Comparison of ENCODE assay signal across 1 fruit fly cellular context in the genomic region with DNA sequence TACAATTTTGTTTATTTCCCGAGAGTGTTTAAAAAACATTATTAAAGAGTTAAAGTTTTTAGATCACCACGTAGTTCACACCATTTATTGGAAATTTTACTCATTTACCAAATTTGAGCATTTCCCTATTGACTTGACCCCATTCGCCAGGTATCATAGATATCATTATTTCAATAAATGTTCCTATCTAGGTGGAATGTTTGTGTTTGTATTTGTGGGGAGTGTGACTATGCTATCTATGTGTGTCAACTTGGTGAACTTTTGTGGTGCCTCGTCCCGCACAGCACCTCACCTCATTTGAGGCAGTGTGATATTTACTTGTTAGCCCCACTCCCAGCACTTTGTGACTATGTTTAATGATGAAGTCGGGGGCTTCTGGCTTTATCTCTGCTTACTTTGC.
A peak's percentile ranks its signal among the peaks of the same experiment; 100 is the strongest.
TF ChIP-seq lines count a peak whose summit lies in the region.

No protein-coding gene starts in this region.

TF ChIP-seq in whole organism, embryonic, 481 proteins besides CTCF, POLR2A, EP300 and RAD21 (continued from another document and continues in another):
- no peak for TF ChIP-seq ems (GFP tag; optimal IDR thresholded peaks at IDR 0.05; lab: Kevin White, UChicago)
- no peak for TF ChIP-seq CG13287 (GFP tag; IDR thresholded peaks at IDR 0.05; lab: Robert Waterston, UW; ENCODE audit: partially characterized antibody)
- TF ChIP-seq Ravus (GFP tag; IDR thresholded peaks at IDR 0.05; lab: Robert Waterston, UW) = no peak
- TF ChIP-seq CG12744 (GFP tag; optimal IDR thresholded peaks at IDR 0.05; lab: Kevin White, UChicago) = no peak
- no peak; the same call in 1 of the 2 replicates for TF ChIP-seq CG5953 (GFP tag; IDR thresholded peaks at IDR 0.05; lab: Robert Waterston, UW)
- peak; percentile 50 for TF ChIP-seq Xrp1 (GFP tag; IDR thresholded peaks at IDR 0.05; lab: Robert Waterston, UW)
- TF ChIP-seq CG8765 (GFP tag; IDR thresholded peaks at IDR 0.05; lab: Robert Waterston, UW) = no peak
- TF ChIP-seq esg (GFP tag; conservative IDR thresholded peaks at IDR 0.05; lab: Robert Waterston, UW) = no peak
- no peak for TF ChIP-seq fd102C (GFP tag; optimal IDR thresholded peaks at IDR 0.05; lab: Kevin White, UChicago)
- no peak for TF ChIP-seq CG42726 (GFP tag; IDR thresholded peaks at IDR 0.05; lab: Robert Waterston, UW; ENCODE audit: partially characterized antibody)
- TF ChIP-seq CG17328 (GFP tag; IDR thresholded peaks at IDR 0.05; lab: Robert Waterston, UW) = no peak
- no peak for TF ChIP-seq ash1 (GFP tag; optimal IDR thresholded peaks at IDR 0.05; lab: Kevin White, UChicago)
- no peak for TF ChIP-seq CG16779 (GFP tag; IDR thresholded peaks at IDR 0.05; lab: Robert Waterston, UW)
- TF ChIP-seq NC2β (GFP tag; optimal IDR thresholded peaks at IDR 0.05; lab: Kevin White, UChicago) = no peak
- TF ChIP-seq tap (tag; optimal IDR thresholded peaks at IDR 0.05; lab: Kevin White, UChicago) = no peak
- TF ChIP-seq Adf1 (GFP tag; IDR thresholded peaks at IDR 0.05; lab: Robert Waterston, UW) = no peak
- TF ChIP-seq sd (tag; optimal IDR thresholded peaks at IDR 0.05; lab: Kevin White, UChicago) = peak; percentile 79
- no peak for TF ChIP-seq sr (GFP tag; IDR thresholded peaks at IDR 0.05; lab: Robert Waterston, UW)
- no peak for TF ChIP-seq CG4404 (GFP tag; IDR thresholded peaks at IDR 0.05; lab: Robert Waterston, UW)
- no peak for TF ChIP-seq Fer2 (tag; optimal IDR thresholded peaks at IDR 0.05; lab: Kevin White, UChicago)
- TF ChIP-seq seq (GFP tag; IDR thresholded peaks at IDR 0.05; lab: Robert Waterston, UW) = no peak
- peak; percentile 10 for TF ChIP-seq CG1233 (GFP tag; optimal IDR thresholded peaks at IDR 0.05; lab: Kevin White, UChicago)
- no peak for TF ChIP-seq CG11456 (GFP tag; IDR thresholded peaks at IDR 0.05; lab: Robert Waterston, UW)
- no peak for TF ChIP-seq CG8478 (optimal IDR thresholded peaks at IDR 0.05; lab: Kevin White, UChicago)
- TF ChIP-seq shn (GFP tag; optimal IDR thresholded peaks at IDR 0.05; lab: Kevin White, UChicago) = no peak
- TF ChIP-seq Hand (GFP tag; optimal IDR thresholded peaks at IDR 0.05; lab: Kevin White, UChicago) = no peak
- TF ChIP-seq Hsf (GFP tag; optimal IDR thresholded peaks at IDR 0.05; lab: Kevin White, UChicago) = no peak
- no peak for TF ChIP-seq CG12104 (GFP tag; optimal IDR thresholded peaks at IDR 0.05; lab: Kevin White, UChicago)
- TF ChIP-seq CG15514 (GFP tag; optimal IDR thresholded peaks at IDR 0.05; lab: Kevin White, UChicago) = no peak
- no peak for TF ChIP-seq CG17829 (tag; optimal IDR thresholded peaks at IDR 0.05; lab: Kevin White, UChicago)
- no peak for TF ChIP-seq crp (GFP tag; optimal IDR thresholded peaks at IDR 0.05; lab: Kevin White, UChicago)
- TF ChIP-seq MESR4 (GFP tag; optimal IDR thresholded peaks at IDR 0.05; lab: Kevin White, UChicago) = no peak
- no peak for TF ChIP-seq CG6272 (GFP tag; IDR thresholded peaks at IDR 0.05; lab: Robert Waterston, UW)
- no peak for TF ChIP-seq mam (GFP tag; optimal IDR thresholded peaks at IDR 0.05; lab: Kevin White, UChicago)
- no peak for TF ChIP-seq Sin3A (optimal IDR thresholded peaks at IDR 0.05; lab: Kevin White, UChicago)
- TF ChIP-seq exex (tag; optimal IDR thresholded peaks at IDR 0.05; lab: Kevin White, UChicago) = no peak
- no peak for TF ChIP-seq disco-r (GFP tag; optimal IDR thresholded peaks at IDR 0.05; lab: Kevin White, UChicago)
- no peak for TF ChIP-seq hth (optimal IDR thresholded peaks at IDR 0.05; lab: Kevin White, UChicago)
- TF ChIP-seq tx (GFP tag; optimal IDR thresholded peaks at IDR 0.05; lab: Kevin White, UChicago) = no peak
- no peak for TF ChIP-seq tna (GFP tag; IDR thresholded peaks at IDR 0.05; lab: Robert Waterston, UW; ENCODE audit: partially characterized antibody)
- no peak for TF ChIP-seq pita (GFP tag; optimal IDR thresholded peaks at IDR 0.05; lab: Kevin White, UChicago)
- no peak for TF ChIP-seq CG3838 (GFP tag; optimal IDR thresholded peaks at IDR 0.05; lab: Kevin White, UChicago)
- no peak for TF ChIP-seq CG31224 (GFP tag; IDR thresholded peaks at IDR 0.05; lab: Robert Waterston, UW)
- TF ChIP-seq grn (GFP tag; optimal IDR thresholded peaks at IDR 0.05; lab: Kevin White, UChicago) = no peak
- peak; percentile 22; the same call in 1 of the 3 replicates for TF ChIP-seq so (GFP tag; IDR thresholded peaks at IDR 0.05; lab: Robert Waterston, UW)
- peak; percentile 48 for TF ChIP-seq CG31441 (GFP tag; IDR thresholded peaks at IDR 0.05; lab: Robert Waterston, UW)
- no peak for TF ChIP-seq Camta (GFP tag; optimal IDR thresholded peaks at IDR 0.05; lab: Kevin White, UChicago)
- TF ChIP-seq corto (GFP tag; optimal IDR thresholded peaks at IDR 0.05; lab: Kevin White, UChicago) = no peak
- no peak for TF ChIP-seq CG1647 (GFP tag; optimal IDR thresholded peaks at IDR 0.05; lab: Kevin White, UChicago)
- TF ChIP-seq ase (GFP tag; IDR thresholded peaks at IDR 0.05; lab: Robert Waterston, UW) = no peak
- TF ChIP-seq CG3065 (GFP tag; optimal IDR thresholded peaks at IDR 0.05; lab: Kevin White, UChicago) = no peak
- no peak for TF ChIP-seq Bgb (GFP tag; IDR thresholded peaks at IDR 0.05; lab: Robert Waterston, UW; ENCODE audit: partially characterized antibody)
- no peak for TF ChIP-seq Max (GFP tag; optimal IDR thresholded peaks at IDR 0.05; lab: Kevin White, UChicago)
- TF ChIP-seq HmgZ (tag; optimal IDR thresholded peaks at IDR 0.05; lab: Kevin White, UChicago) = no peak
- TF ChIP-seq CG15601 (tag; optimal IDR thresholded peaks at IDR 0.05; lab: Kevin White, UChicago) = peak; percentile 57
- TF ChIP-seq Hr39 (optimal IDR thresholded peaks at IDR 0.05; lab: Kevin White, UChicago) = no peak
- no peak for TF ChIP-seq lilli (GFP tag; optimal IDR thresholded peaks at IDR 0.05; lab: Kevin White, UChicago)
- no peak for TF ChIP-seq CG12391 (tag; optimal IDR thresholded peaks at IDR 0.05; lab: Kevin White, UChicago)
- TF ChIP-seq CG1832 (GFP tag; optimal IDR thresholded peaks at IDR 0.05; lab: Kevin White, UChicago) = no peak
- TF ChIP-seq bowl (GFP tag; IDR thresholded peaks at IDR 0.05; lab: Robert Waterston, UW) = no peak
- TF ChIP-seq CG8089 (GFP tag; optimal IDR thresholded peaks at IDR 0.05; lab: Kevin White, UChicago) = no peak
- no peak for TF ChIP-seq CG14050 (GFP tag; IDR thresholded peaks at IDR 0.05; lab: Robert Waterston, UW)
- TF ChIP-seq CG3407 (GFP tag; optimal IDR thresholded peaks at IDR 0.05; lab: Kevin White, UChicago) = peak; percentile 51
- TF ChIP-seq HLHmδ (GFP tag; optimal IDR thresholded peaks at IDR 0.05; lab: Kevin White, UChicago) = peak; percentile 56
- 0 out of 3 replicates have a peak, but pooled peaks have one; percentile 6 for TF ChIP-seq ken (GFP tag; IDR thresholded peaks at IDR 0.05; lab: Robert Waterston, UW)
- no peak for TF ChIP-seq unc-4 (GFP tag; IDR thresholded peaks at IDR 0.05; lab: Robert Waterston, UW; ENCODE audit: partially characterized antibody)
- TF ChIP-seq Ptx1 (GFP tag; IDR thresholded peaks at IDR 0.05; lab: Robert Waterston, UW) = 0 out of 2 replicates have a peak, but pooled peaks have one; percentile 7
- no peak for TF ChIP-seq tgo (GFP tag; IDR thresholded peaks at IDR 0.05; lab: Robert Waterston, UW)
- peak; percentile 37 for TF ChIP-seq CG14710 (tag; optimal IDR thresholded peaks at IDR 0.05; lab: Kevin White, UChicago)
- no peak for TF ChIP-seq CG10366 (GFP tag; IDR thresholded peaks at IDR 0.05; lab: Robert Waterston, UW)
- no peak for TF ChIP-seq dm (GFP tag; optimal IDR thresholded peaks at IDR 0.05; lab: Kevin White, UChicago)
- TF ChIP-seq sisA (GFP tag; IDR thresholded peaks at IDR 0.05; lab: Robert Waterston, UW) = no peak
- no peak for TF ChIP-seq sna (GFP tag; IDR thresholded peaks at IDR 0.05; lab: Robert Waterston, UW; ENCODE audit: partially characterized antibody)
- TF ChIP-seq sima (GFP tag; optimal IDR thresholded peaks at IDR 0.05; lab: Kevin White, UChicago) = no peak
- no peak for TF ChIP-seq CG6765 (GFP tag; optimal IDR thresholded peaks at IDR 0.05; lab: Kevin White, UChicago)
- no peak for TF ChIP-seq CG10147 (GFP tag; optimal IDR thresholded peaks at IDR 0.05; lab: Kevin White, UChicago)
- no peak for TF ChIP-seq Ada2b (GFP tag; IDR thresholded peaks at IDR 0.05; lab: Robert Waterston, UW)
- TF ChIP-seq CG10321 (GFP tag; IDR thresholded peaks at IDR 0.05; lab: Robert Waterston, UW) = no peak
- TF ChIP-seq gce (GFP tag; IDR thresholded peaks at IDR 0.05; lab: Robert Waterston, UW) = no peak
- TF ChIP-seq ham (GFP tag; IDR thresholded peaks at IDR 0.05; lab: Robert Waterston, UW) = no peak
- no peak for TF ChIP-seq CG16813 (GFP tag; IDR thresholded peaks at IDR 0.05; lab: Robert Waterston, UW; ENCODE audit: partially characterized antibody)
- TF ChIP-seq CG4707 (GFP tag; optimal IDR thresholded peaks at IDR 0.05; lab: Kevin White, UChicago) = peak; percentile 50
- TF ChIP-seq Deaf1 (tag; optimal IDR thresholded peaks at IDR 0.05; lab: Kevin White, UChicago) = no peak
- no peak for TF ChIP-seq CG7357 (GFP tag; IDR thresholded peaks at IDR 0.05; lab: Robert Waterston, UW)
- no peak for TF ChIP-seq klu (GFP tag; IDR thresholded peaks at IDR 0.05; lab: Robert Waterston, UW)
- no peak for TF ChIP-seq pnt (GFP tag; optimal IDR thresholded peaks at IDR 0.05; lab: Kevin White, UChicago)
- peak in 1 of 2 experiments; percentile 64 for TF ChIP-seq Eip74EF (GFP tag; optimal IDR thresholded peaks at IDR 0.05; lab: Kevin White, UChicago)
- TF ChIP-seq Hr51 (GFP tag; optimal IDR thresholded peaks at IDR 0.05; lab: Kevin White, UChicago) = no peak
- TF ChIP-seq Drgx (GFP tag; IDR thresholded peaks at IDR 0.05; lab: Robert Waterston, UW) = no peak
- TF ChIP-seq nmo (GFP tag; optimal IDR thresholded peaks at IDR 0.05; lab: Kevin White, UChicago) = no peak
- peak; percentile 57 for TF ChIP-seq CG10431 (GFP tag; optimal IDR thresholded peaks at IDR 0.05; lab: Kevin White, UChicago)
- TF ChIP-seq Mad (GFP tag; optimal IDR thresholded peaks at IDR 0.05; lab: Kevin White, UChicago) = no peak
- TF ChIP-seq ewg (GFP tag; optimal IDR thresholded peaks at IDR 0.05; lab: Kevin White, UChicago) = no peak
- peak; percentile 33 for TF ChIP-seq CG12769 (tag; optimal IDR thresholded peaks at IDR 0.05; lab: Kevin White, UChicago)
- no peak for TF ChIP-seq pho (GFP tag; optimal IDR thresholded peaks at IDR 0.05; lab: Kevin White, UChicago)
- no peak for TF ChIP-seq Neu2 (GFP tag; optimal IDR thresholded peaks at IDR 0.05; lab: Kevin White, UChicago; ENCODE audit: borderline replicate concordance)
- TF ChIP-seq usp (GFP tag; optimal IDR thresholded peaks at IDR 0.05; lab: Kevin White, UChicago) = no peak
- TF ChIP-seq CG12299 (tag; optimal IDR thresholded peaks at IDR 0.05; lab: Kevin White, UChicago) = peak; percentile 13
- no peak for TF ChIP-seq en (GFP tag; optimal IDR thresholded peaks at IDR 0.05; lab: Kevin White, UChicago)
- TF ChIP-seq Sox100B (GFP tag; optimal IDR thresholded peaks at IDR 0.05; lab: Kevin White, UChicago) = peak; percentile 6
- TF ChIP-seq Rx (GFP tag; IDR thresholded peaks at IDR 0.05; lab: Robert Waterston, UW) = no peak
- no peak for TF ChIP-seq peb (GFP tag; IDR thresholded peaks at IDR 0.05; lab: Robert Waterston, UW)
- no peak for TF ChIP-seq chinmo (GFP tag; IDR thresholded peaks at IDR 0.05; lab: Robert Waterston, UW; ENCODE audit: partially characterized antibody)
- TF ChIP-seq Vsx1 (GFP tag; optimal IDR thresholded peaks at IDR 0.05; lab: Kevin White, UChicago) = peak; percentile 62
- no peak for TF ChIP-seq CG6791 (GFP tag; IDR thresholded peaks at IDR 0.05; lab: Robert Waterston, UW; ENCODE audit: partially characterized antibody)
- TF ChIP-seq dmrt11E (tag; optimal IDR thresholded peaks at IDR 0.05; lab: Kevin White, UChicago) = peak; percentile 58
- no peak for TF ChIP-seq br (optimal IDR thresholded peaks at IDR 0.05; lab: Kevin White, UChicago)
- TF ChIP-seq CG2875 (GFP tag; optimal IDR thresholded peaks at IDR 0.05; lab: Kevin White, UChicago) = peak; percentile 60
- TF ChIP-seq CG12236 (GFP tag; optimal IDR thresholded peaks at IDR 0.05; lab: Kevin White, UChicago) = no peak
- no peak for TF ChIP-seq toy (GFP tag; IDR thresholded peaks at IDR 0.05; lab: Robert Waterston, UW)
- no peak for TF ChIP-seq CG18476 (GFP tag; optimal IDR thresholded peaks at IDR 0.05; lab: Kevin White, UChicago)
- TF ChIP-seq CG6854 (GFP tag; optimal IDR thresholded peaks at IDR 0.05; lab: Kevin White, UChicago) = no peak
- TF ChIP-seq wdn (GFP tag; IDR thresholded peaks at IDR 0.05; lab: Robert Waterston, UW) = no peak
- peak; percentile 16 for TF ChIP-seq CG9727 (GFP tag; optimal IDR thresholded peaks at IDR 0.05; lab: Kevin White, UChicago)
- peak; percentile 10 for TF ChIP-seq HHEX (GFP tag; optimal IDR thresholded peaks at IDR 0.05; lab: Kevin White, UChicago)
- TF ChIP-seq gcm (GFP tag; optimal IDR thresholded peaks at IDR 0.05; lab: Kevin White, UChicago) = peak; percentile 28
- TF ChIP-seq Poxn (GFP tag; IDR thresholded peaks at IDR 0.05; lab: Robert Waterston, UW) = no peak
- TF ChIP-seq sug (tag; optimal IDR thresholded peaks at IDR 0.05; lab: Kevin White, UChicago) = peak; percentile 41
- TF ChIP-seq CG11723 (GFP tag; optimal IDR thresholded peaks at IDR 0.05; lab: Kevin White, UChicago) = peak; percentile 17
- TF ChIP-seq cad (GFP tag; optimal IDR thresholded peaks at IDR 0.05; lab: Kevin White, UChicago) = no peak
- TF ChIP-seq CG2199 (GFP tag; IDR thresholded peaks at IDR 0.05; lab: Robert Waterston, UW) = no peak
- no peak for TF ChIP-seq CG10274 (GFP tag; optimal IDR thresholded peaks at IDR 0.05; lab: Kevin White, UChicago)
- no peak for TF ChIP-seq CG17361 (GFP tag; IDR thresholded peaks at IDR 0.05; lab: Robert Waterston, UW)
- no peak for TF ChIP-seq repo (GFP tag; optimal IDR thresholded peaks at IDR 0.05; lab: Kevin White, UChicago)
- no peak for TF ChIP-seq B-H2 (GFP tag; optimal IDR thresholded peaks at IDR 0.05; lab: Kevin White, UChicago)
- no peak for TF ChIP-seq CG9437 (GFP tag; optimal IDR thresholded peaks at IDR 0.05; lab: Kevin White, UChicago)
- TF ChIP-seq BtbVII (GFP tag; optimal IDR thresholded peaks at IDR 0.05; lab: Kevin White, UChicago) = no peak
- no peak for TF ChIP-seq CG34224 (GFP tag; IDR thresholded peaks at IDR 0.05; lab: Robert Waterston, UW; ENCODE audit: partially characterized antibody)
- TF ChIP-seq CG1603 (tag; optimal IDR thresholded peaks at IDR 0.05; lab: Kevin White, UChicago) = peak; percentile 46
- TF ChIP-seq ttk (GFP tag; IDR thresholded peaks at IDR 0.05; lab: Robert Waterston, UW) = no peak
- TF ChIP-seq CG11247 (GFP tag; IDR thresholded peaks at IDR 0.05; lab: Robert Waterston, UW) = no peak
- peak in 1 of 2 experiments; percentile 53 for TF ChIP-seq Hr78 (GFP tag; optimal IDR thresholded peaks at IDR 0.05; lab: Kevin White, UChicago)
- TF ChIP-seq CG9817 (tag; optimal IDR thresholded peaks at IDR 0.05; lab: Kevin White, UChicago) = no peak
